Worm (Caenorhabditis elegans) whole organism, mixed stage, embryonic: Measurements from ENCODE around the gene hira-1.

Experiments used
- blmp-1 ChIP-seq: fragments of 150-350 bp; optimal IDR thresholded peaks from 2 replicates; lab custom pipeline; 2014; ENCODE audit warnings: missing biosample characterization, missing genetic modification characterization
- drap-1 ChIP-seq: fragments of 200-800 bp; sonication (Bioruptor generic); optimal IDR thresholded peaks from 3 replicates; lab custom pipeline; 2018; ENCODE audit warnings: mild to moderate bottlenecking, missing genetic modification characterization, missing compliant biosample characterization
- lin-13 ChIP-seq: fragments of 150-350 bp; optimal IDR thresholded peaks from 2 replicates; lab custom pipeline; 2014; ENCODE audit warnings: missing biosample characterization, missing genetic modification characterization
- lsy-2 ChIP-seq: fragments of 150-350 bp; optimal IDR thresholded peaks from 2 replicates; lab custom pipeline; 2014; ENCODE audit warnings: missing biosample characterization, missing genetic modification characterization
- mab-5 ChIP-seq: fragments of 150-350 bp; optimal IDR thresholded peaks from 2 replicates; lab custom pipeline; 2014; ENCODE audit warnings: missing biosample characterization, missing genetic modification characterization
- nhr-237 ChIP-seq: fragments of 150-350 bp; optimal IDR thresholded peaks from 2 replicates; lab custom pipeline; 2014; ENCODE audit warnings: missing biosample characterization, missing genetic modification characterization
- nhr-76 ChIP-seq: sonication (generic microtip); optimal IDR thresholded peaks from 2 replicates; lab custom pipeline; 2017; ENCODE audit warnings: missing biosample characterization, missing genetic modification characterization
- pha-4 ChIP-seq: fragments of 150-350 bp; optimal IDR thresholded peaks from 2 replicates; lab custom pipeline; 2018; ENCODE audit warnings: missing biosample characterization, missing genetic modification reagents, missing genetic modification characterization
- unc-39 ChIP-seq: fragments of 150-350 bp; optimal IDR thresholded peaks from 2 replicates; lab custom pipeline; 2014; ENCODE audit warnings: missing biosample characterization, missing genetic modification characterization
- unc-62 ChIP-seq: fragments of 150-350 bp; optimal IDR thresholded peaks from 2 replicates; lab custom pipeline; 2014; ENCODE audit warnings: missing biosample characterization, missing genetic modification reagents, missing genetic modification characterization
- ztf-11 ChIP-seq: fragments of 150-350 bp; optimal IDR thresholded peaks from 2 replicates; lab custom pipeline; 2014; ENCODE audit warnings: missing biosample characterization, missing genetic modification characterization

DNA sequence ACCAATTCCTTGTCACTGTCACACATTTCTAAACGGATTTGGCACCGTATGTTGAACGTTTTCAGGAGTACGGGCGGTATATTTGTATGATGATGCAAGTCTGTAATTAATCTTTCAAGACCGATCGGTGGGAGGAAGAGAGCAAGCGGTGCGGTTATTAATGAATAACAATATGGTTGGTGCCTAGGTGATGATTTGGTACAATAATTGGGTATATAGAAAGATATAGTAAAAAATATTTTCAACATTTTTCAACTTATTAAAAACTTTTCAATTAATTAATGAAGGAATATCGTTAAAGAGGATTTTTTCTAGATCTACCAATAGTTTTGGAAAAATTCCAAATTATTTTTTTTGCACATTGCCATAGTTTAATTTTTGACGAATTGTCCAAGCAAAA, 53.6 kb downstream of the hira-1 start, which contains the start of gene cnd-1:
- TF ChIP-seq unc-39 (tag; lab: Kevin White, UChicago) = no peak
- TF ChIP-seq unc-62 (GFP tag; lab: Kevin White, UChicago) = no peak
- TF ChIP-seq lin-13 (tag; lab: Kevin White, UChicago) = no peak
- no peak for TF ChIP-seq nhr-237
- no peak for TF ChIP-seq mab-5
- no peak for TF ChIP-seq nhr-76 (tag; lab: Kevin White, UChicago)
- TF ChIP-seq lsy-2 (tag; lab: Kevin White, UChicago) = no peak
- no peak for TF ChIP-seq drap-1 (GFP tag; lab: Kevin White, UChicago)
- no peak for TF ChIP-seq ztf-11
- no peak for TF ChIP-seq pha-4 (tag; lab: Kevin White, UChicago)
- no peak for TF ChIP-seq blmp-1 (tag; lab: Kevin White, UChicago)
